Worm (Caenorhabditis elegans): ENCODE results near the gene hxk-3.

DNA sequence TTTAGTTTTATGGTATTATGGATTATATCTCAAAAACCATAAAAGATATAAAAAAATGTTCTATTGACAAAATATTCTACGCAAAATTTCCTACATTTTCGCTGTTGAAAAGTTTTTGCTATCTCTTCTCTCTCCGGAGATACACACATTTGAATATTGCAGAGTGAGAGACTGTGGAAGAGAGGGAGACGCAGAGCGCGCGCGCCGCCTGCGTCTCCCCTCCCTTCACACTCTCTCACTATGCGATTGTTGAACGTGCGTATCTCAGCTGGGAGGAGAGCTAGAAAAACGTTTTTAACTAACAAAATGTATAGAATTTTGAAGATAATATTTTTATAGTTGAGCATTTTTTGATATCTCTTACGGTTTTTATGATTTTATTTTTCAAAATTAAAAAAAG lies 28.3 kb upstream of the hxk-3 start:
- no peak for TF ChIP-seq lsy-27 (tag; optimal IDR thresholded peaks at IDR 0.05; ENCODE audit: borderline replicate concordance, insufficient read depth)
- TF ChIP-seq gei-17 (GFP tag; optimal IDR thresholded peaks at IDR 0.05), result no peak
- no peak for TF ChIP-seq F33H1.4 (GFP tag; IDR thresholded peaks at IDR 0.05)
- no peak for TF ChIP-seq tbp1 (GFP tag; optimal IDR thresholded peaks at IDR 0.05)
- TF ChIP-seq repo-1 (tag; optimal IDR thresholded peaks at IDR 0.05), result no peak
- TF ChIP-seq B0261.1 (tag; optimal IDR thresholded peaks at IDR 0.05), result no peak

Measured in whole organism, young adult.